Worm (Caenorhabditis elegans) whole organism, midembryonic: ENCODE measurements around the gene M02D8.3.
"Not testable (repeated sequence)": the region's sequence is repeated elsewhere in the genome, so short reads cannot be mapped to it uniquely, and the experiment has no call there.

Experiments
- T22C8.4 ChIP-seq: fragments of 200-800 bp; sonication (Bioruptor generic); IDR thresholded peaks from 2 replicates; pipeline ENCODE4 v1.3.6; 2022; ENCODE audit warnings: missing genetic modification characterization, missing compliant biosample characterization
- cog-1 ChIP-seq: sonication (generic microtip); optimal IDR thresholded peaks from 2 replicates; lab custom pipeline; 2016; ENCODE audit warnings: missing genetic modification characterization, missing compliant biosample characterization
- flt-1 ChIP-seq: fragments of 200-800 bp; sonication (Bioruptor generic); IDR thresholded peaks from 2 replicates; pipeline ENCODE4 v1.3.6; 2022; ENCODE audit warnings: missing genetic modification characterization, missing compliant biosample characterization
- klf-2 ChIP-seq: fragments of 200-800 bp; sonication (Bioruptor generic); conservative IDR thresholded peaks from 2 replicates; pipeline ENCODE4 v1.3.6; 2022; ENCODE audit warnings: missing genetic modification reagents, missing genetic modification characterization, missing compliant biosample characterization
- med-1 ChIP-seq: sonication (generic microtip); optimal IDR thresholded peaks from 2 replicates; lab custom pipeline; 2017; ENCODE audit warnings: missing genetic modification characterization, mild to moderate bottlenecking, missing compliant biosample characterization, antibody characterized with exemption, missing genetic modification reagents; ENCODE audit not compliant: insufficient read depth
- ref-1 ChIP-seq: fragments of 200-800 bp; sonication (Bioruptor generic); conservative IDR thresholded peaks from 2 replicates; pipeline ENCODE4 v1.3.6; 2022; ENCODE audit warnings: missing genetic modification reagents, missing genetic modification characterization, missing compliant biosample characterization
- tab-1 ChIP-seq: fragments of 200-800 bp; sonication (Bioruptor generic); IDR thresholded peaks from 2 replicates; pipeline ENCODE4 v1.3.6; 2022; ENCODE audit warnings: missing genetic modification characterization, missing compliant biosample characterization
- ztf-23 ChIP-seq: fragments of 200-800 bp; sonication (Bioruptor generic); IDR thresholded peaks from 2 replicates; pipeline ENCODE4 v1.3.6; 2022; ENCODE audit warnings: missing genetic modification reagents, missing genetic modification characterization, missing compliant biosample characterization
- ztf-29 ChIP-seq: fragments of 200-800 bp; sonication (Bioruptor generic); IDR thresholded peaks from 2 replicates; pipeline ENCODE4 v1.3.6; 2022; ENCODE audit warnings: missing genetic modification reagents, missing genetic modification characterization, missing compliant biosample characterization

M02D8.3 gene

ce11 chrX:8737801-8738200 is 986 bp upstream of the M02D8.3 start:
- TF ChIP-seq tab-1 (GFP tag; lab: Robert Waterston, UW) (no peak), ref-1 (GFP tag; lab: Robert Waterston, UW) (no peak), klf-2 (GFP tag; lab: Robert Waterston, UW) (no peak), ztf-29 (GFP tag; lab: Robert Waterston, UW) (no peak), ztf-23 (GFP tag; lab: Robert Waterston, UW) (no peak), flt-1 (no peak), cog-1 (tag; lab: Kevin White, UChicago) (no peak), med-1 (GFP tag; lab: Kevin White, UChicago) (no peak), T22C8.4 (GFP tag; lab: Robert Waterston, UW) (no peak)

ce11 chrX:8731822-8732221 is 5.0 kb downstream of the M02D8.3 start, which contains the start of gene M02D8.6:
TSS of gene M02D8.6 (minus strand) at chrX:8731922.
- TF ChIP-seq tab-1 (GFP tag; lab: Robert Waterston, UW); med-1 (GFP tag; lab: Kevin White, UChicago); flt-1: not testable (repeated sequence)

- no peak for TF ChIP-seq cog-1 (tag; lab: Kevin White, UChicago)
- TF ChIP-seq med-1 (GFP tag; lab: Kevin White, UChicago) = no peak
- no peak for TF ChIP-seq ztf-29 (GFP tag; lab: Robert Waterston, UW)
- TF ChIP-seq ztf-23 (GFP tag; lab: Robert Waterston, UW) = no peak
- no peak for TF ChIP-seq tab-1 (GFP tag; lab: Robert Waterston, UW)
- no peak for TF ChIP-seq klf-2 (GFP tag; lab: Robert Waterston, UW)
- TF ChIP-seq ref-1 (GFP tag; lab: Robert Waterston, UW) = no peak
- TF ChIP-seq flt-1 = no peak
- no peak for TF ChIP-seq T22C8.4 (GFP tag; lab: Robert Waterston, UW)
Observed at ce11 chrX:8727306-8727705, 9.5 kb downstream of the M02D8.3 start, which contains the start of gene EGAP4.1. TSS of gene EGAP4.1 (minus strand) at chrX:8727406.

ce11 chrX:8723840-8724239 is 13.0 kb downstream of the M02D8.3 start:
- TF ChIP-seq ztf-23 (GFP tag; lab: Robert Waterston, UW) (no peak), ztf-29 (GFP tag; lab: Robert Waterston, UW) (no peak), tab-1 (GFP tag; lab: Robert Waterston, UW) (no peak), cog-1 (tag; lab: Kevin White, UChicago) (peak; percentile 14), T22C8.4 (GFP tag; lab: Robert Waterston, UW) (no peak), flt-1 (no peak), klf-2 (GFP tag; lab: Robert Waterston, UW) (no peak)

ce11 chrX:8723127-8723600 is 13.7 kb downstream of the M02D8.3 start, which contains the start of gene tnt-2:
TSS of gene tnt-2 (minus strand) at chrX:8723550.
- TF ChIP-seq ref-1 (GFP tag; lab: Robert Waterston, UW) (no peak), ztf-23 (GFP tag; lab: Robert Waterston, UW) (no peak), flt-1 (no peak), cog-1 (tag; lab: Kevin White, UChicago) (no peak), ztf-29 (GFP tag; lab: Robert Waterston, UW) (no peak), med-1 (GFP tag; lab: Kevin White, UChicago) (no peak), T22C8.4 (GFP tag; lab: Robert Waterston, UW) (no peak), tab-1 (GFP tag; lab: Robert Waterston, UW) (no peak), klf-2 (GFP tag; lab: Robert Waterston, UW) (no peak)

ce11 chrX:8721273-8721672 is 15.5 kb downstream of the M02D8.3 start:
- TF ChIP-seq ref-1 (GFP tag; lab: Robert Waterston, UW) (no peak), tab-1 (GFP tag; lab: Robert Waterston, UW) (no peak), ztf-23 (GFP tag; lab: Robert Waterston, UW) (no peak), med-1 (GFP tag; lab: Kevin White, UChicago) (no peak), cog-1 (tag; lab: Kevin White, UChicago) (no peak)

ce11 chrX:8720658-8721057 is 16.2 kb downstream of the M02D8.3 start, which contains the start of gene F53A9.9:
TSS of gene F53A9.9 (minus strand) at chrX:8720758.
- no peak for TF ChIP-seq tab-1 (GFP tag; lab: Robert Waterston, UW)
- no peak for TF ChIP-seq cog-1 (tag; lab: Kevin White, UChicago)
- TF ChIP-seq klf-2 (GFP tag; lab: Robert Waterston, UW) = no peak
- TF ChIP-seq ztf-29 (GFP tag; lab: Robert Waterston, UW) = no peak
- no peak for TF ChIP-seq med-1 (GFP tag; lab: Kevin White, UChicago)
- TF ChIP-seq ztf-23 (GFP tag; lab: Robert Waterston, UW) = no peak

- no peak for TF ChIP-seq flt-1
- TF ChIP-seq ref-1 (GFP tag; lab: Robert Waterston, UW) = no peak
- TF ChIP-seq klf-2 (GFP tag; lab: Robert Waterston, UW) = no peak
- TF ChIP-seq ztf-23 (GFP tag; lab: Robert Waterston, UW) = no peak
- TF ChIP-seq med-1 (GFP tag; lab: Kevin White, UChicago) = no peak
- TF ChIP-seq ztf-29 (GFP tag; lab: Robert Waterston, UW) = no peak
- TF ChIP-seq cog-1 (tag; lab: Kevin White, UChicago) = no peak
- no peak for TF ChIP-seq tab-1 (GFP tag; lab: Robert Waterston, UW)
- TF ChIP-seq T22C8.4 (GFP tag; lab: Robert Waterston, UW) = no peak
Observed at ce11 chrX:8719888-8720287, 16.9 kb downstream of the M02D8.3 start.

- no peak for TF ChIP-seq ztf-23 (GFP tag; lab: Robert Waterston, UW)
- no peak for TF ChIP-seq flt-1
- no peak for TF ChIP-seq ztf-29 (GFP tag; lab: Robert Waterston, UW)
- TF ChIP-seq klf-2 (GFP tag; lab: Robert Waterston, UW) = no peak
- no peak for TF ChIP-seq med-1 (GFP tag; lab: Kevin White, UChicago)
- no peak for TF ChIP-seq ref-1 (GFP tag; lab: Robert Waterston, UW)
- TF ChIP-seq cog-1 (tag; lab: Kevin White, UChicago) = no peak
- no peak for TF ChIP-seq T22C8.4 (GFP tag; lab: Robert Waterston, UW)
- no peak for TF ChIP-seq tab-1 (GFP tag; lab: Robert Waterston, UW)
Observed at ce11 chrX:8718856-8719255, 18.0 kb downstream of the M02D8.3 start, which contains the start of gene F53A9.8. TSS of gene F53A9.8 (minus strand) at chrX:8718904.
